Fruit fly (Drosophila melanogaster) whole organism, prepupa: ENCODE measurements around the gene MFS10.

Experiments used
- Blimp-1 ChIP-seq: fragments of 200-800 bp; sonication (Bioruptor generic); optimal IDR thresholded peaks from 3 replicates; lab custom pipeline; 2017; ENCODE audit warnings: missing biosample characterization, missing genetic modification characterization, mild to moderate bottlenecking, moderate library complexity, missing genetic modification reagents
- CG10669 ChIP-seq: fragments of 200-800 bp; sonication (Bioruptor generic); optimal IDR thresholded peaks from 3 replicates; lab custom pipeline; 2018; ENCODE audit warnings: missing biosample characterization, mild to moderate bottlenecking, missing genetic modification characterization, moderate library complexity
- CG11294 ChIP-seq: fragments of 200-800 bp; sonication (Bioruptor generic); IDR thresholded peaks from 2 replicates; pipeline ENCODE4 v1.3.6; 2022; ENCODE audit warnings: missing biosample characterization, missing genetic modification characterization
- CG11762 ChIP-seq: fragments of 200-800 bp; sonication (Bioruptor generic); optimal IDR thresholded peaks from 3 replicates; lab custom pipeline; 2016; ENCODE audit warnings: missing biosample characterization, missing genetic modification characterization; ENCODE audit not compliant: insufficient read depth
- CG11902 ChIP-seq: fragments of 200-800 bp; sonication (Bioruptor generic); optimal IDR thresholded peaks from 3 replicates; lab custom pipeline; 2016; ENCODE audit warnings: missing biosample characterization, missing genetic modification characterization
- CG15336 ChIP-seq: fragments of 200-800 bp; sonication (Bioruptor generic); IDR thresholded peaks from 2 replicates; pipeline ENCODE4 v1.3.6; 2022; ENCODE audit warnings: missing biosample characterization, missing genetic modification characterization
- CG1621 ChIP-seq: fragments of 200-800 bp; sonication (Bioruptor generic); optimal IDR thresholded peaks from 3 replicates; lab custom pipeline; 2018; ENCODE audit warnings: missing biosample characterization, mild to moderate bottlenecking, missing genetic modification characterization
- CG16779 ChIP-seq: fragments of 200-800 bp; sonication (Bioruptor generic); optimal IDR thresholded peaks from 3 replicates; lab custom pipeline; 2017; ENCODE audit warnings: missing biosample characterization, mild to moderate bottlenecking, missing genetic modification characterization
- CG3032 ChIP-seq: fragments of 200-800 bp; optimal IDR thresholded peaks from 2 replicates; lab custom pipeline; 2019; ENCODE audit warnings: missing biosample characterization, mild to moderate bottlenecking, missing genetic modification characterization, moderate library complexity
- CG31627 ChIP-seq: fragments of 200-800 bp; sonication (Bioruptor generic); optimal IDR thresholded peaks from 3 replicates; lab custom pipeline; 2016; ENCODE audit warnings: missing biosample characterization, missing genetic modification characterization
- CG34406 ChIP-seq: fragments of 200-800 bp; sonication (Bioruptor generic); optimal IDR thresholded peaks from 3 replicates; lab custom pipeline; 2016; ENCODE audit warnings: missing biosample characterization, missing genetic modification characterization
- CG3919 ChIP-seq: fragments of 200-800 bp; sonication (Bioruptor generic); optimal IDR thresholded peaks from 3 replicates; lab custom pipeline; 2016; ENCODE audit warnings: missing biosample characterization, missing genetic modification characterization
- CG4318 ChIP-seq: fragments of 200-800 bp; sonication (Bioruptor generic); optimal IDR thresholded peaks from 3 replicates; lab custom pipeline; 2017; ENCODE audit warnings: missing biosample characterization, mild to moderate bottlenecking, missing genetic modification characterization
- CG6163 ChIP-seq: fragments of 200-800 bp; sonication (Bioruptor generic); IDR thresholded peaks from 3 replicates; pipeline ENCODE4 v1.3.6; 2022; ENCODE audit warnings: missing biosample characterization, missing genetic modification characterization
- CG6792 ChIP-seq: fragments of 200-800 bp; sonication (Bioruptor generic); optimal IDR thresholded peaks from 3 replicates; lab custom pipeline; 2016; ENCODE audit warnings: missing biosample characterization, missing genetic modification characterization
- CG7368 ChIP-seq: fragments of 200-800 bp; sonication (Bioruptor generic); optimal IDR thresholded peaks from 3 replicates; lab custom pipeline; 2016; ENCODE audit warnings: missing biosample characterization, missing genetic modification characterization
- CG8119 ChIP-seq: fragments of 200-800 bp; sonication (Bioruptor generic); IDR thresholded peaks from 3 replicates; pipeline ENCODE4 v1.3.6; 2022; ENCODE audit warnings: missing biosample characterization, missing genetic modification characterization
- CG8319 ChIP-seq: fragments of 200-800 bp; sonication (Bioruptor generic); optimal IDR thresholded peaks from 3 replicates; lab custom pipeline; 2016; ENCODE audit warnings: missing biosample characterization, missing genetic modification characterization
- CG9139 ChIP-seq: fragments of 200-800 bp; sonication (Bioruptor generic); optimal IDR thresholded peaks from 3 replicates; lab custom pipeline; 2017; ENCODE audit warnings: missing biosample characterization, mild to moderate bottlenecking, missing genetic modification characterization
- Eip75B ChIP-seq: fragments of 200-800 bp; sonication (Bioruptor generic); optimal IDR thresholded peaks from 3 replicates; lab custom pipeline; 2016; ENCODE audit warnings: missing biosample characterization, missing genetic modification characterization
- Eip93F ChIP-seq: fragments of 200-800 bp; sonication (Bioruptor generic); optimal IDR thresholded peaks from 2 replicates; lab custom pipeline; 2016; ENCODE audit warnings: missing biosample characterization, mild to moderate bottlenecking, missing genetic modification characterization
- Ets21C ChIP-seq: fragments of 200-800 bp; sonication (Bioruptor generic); optimal IDR thresholded peaks from 3 replicates; lab custom pipeline; 2016; ENCODE audit warnings: missing biosample characterization, missing genetic modification characterization
- Ets96B ChIP-seq: fragments of 200-800 bp; optimal IDR thresholded peaks from 2 replicates; lab custom pipeline; 2019; ENCODE audit warnings: missing biosample characterization, mild to moderate bottlenecking, missing genetic modification characterization, moderate library complexity
- Gug ChIP-seq: fragments of 200-800 bp; sonication (Bioruptor generic); IDR thresholded peaks from 2 replicates; pipeline ENCODE4 v1.3.6; 2022; ENCODE audit warnings: missing biosample characterization, missing genetic modification characterization
- Hr38 ChIP-seq: sonication (Bioruptor generic); optimal IDR thresholded peaks from 2 replicates; lab custom pipeline; 2016; ENCODE audit warnings: missing biosample characterization, missing genetic modification characterization
- Hr39 ChIP-seq: fragments of 200-800 bp; sonication (Bioruptor generic); optimal IDR thresholded peaks from 2 replicates; lab custom pipeline; 2016; ENCODE audit warnings: missing biosample characterization, missing genetic modification characterization
- Lpt ChIP-seq: fragments of 200-800 bp; sonication (Bioruptor generic); optimal IDR thresholded peaks from 3 replicates; lab custom pipeline; 2016; ENCODE audit warnings: missing biosample characterization, missing genetic modification characterization
- Met ChIP-seq: fragments of 200-800 bp; sonication (Bioruptor generic); optimal IDR thresholded peaks from 3 replicates; lab custom pipeline; 2016; ENCODE audit warnings: missing biosample characterization, missing genetic modification characterization
- OdsH ChIP-seq: fragments of 200-800 bp; sonication (Bioruptor generic); optimal IDR thresholded peaks from 3 replicates; lab custom pipeline; 2016; ENCODE audit warnings: missing biosample characterization, missing genetic modification characterization
- Smox ChIP-seq: fragments of 200-800 bp; sonication (Bioruptor generic); optimal IDR thresholded peaks from 3 replicates; lab custom pipeline; 2016; ENCODE audit warnings: missing biosample characterization, missing genetic modification characterization
- Sox14 ChIP-seq: fragments of 200-800 bp; sonication (Bioruptor generic); optimal IDR thresholded peaks from 3 replicates; lab custom pipeline; 2016; ENCODE audit warnings: missing biosample characterization, missing genetic modification characterization
- Sox15 ChIP-seq: fragments of 200-800 bp; sonication (Bioruptor generic); optimal IDR thresholded peaks from 3 replicates; lab custom pipeline; 2016; ENCODE audit warnings: missing biosample characterization, missing genetic modification characterization
- acj6 ChIP-seq: fragments of 200-800 bp; sonication (Bioruptor generic); optimal IDR thresholded peaks from 3 replicates; lab custom pipeline; 2016; ENCODE audit warnings: missing biosample characterization, missing genetic modification characterization
- cyc ChIP-seq: fragments of 200-800 bp; sonication (Bioruptor generic); optimal IDR thresholded peaks from 3 replicates; lab custom pipeline; 2016; ENCODE audit warnings: missing biosample characterization, missing genetic modification characterization
- dac ChIP-seq: fragments of 200-800 bp; sonication (Bioruptor generic); optimal IDR thresholded peaks from 2 replicates; lab custom pipeline; 2017; ENCODE audit warnings: missing biosample characterization, mild to moderate bottlenecking, missing genetic modification characterization
- dsx ChIP-seq: fragments of 200-800 bp; optimal IDR thresholded peaks from 3 replicates; lab custom pipeline; 2019; ENCODE audit warnings: missing biosample characterization, mild to moderate bottlenecking, missing genetic modification characterization, moderate library complexity; ENCODE audit not compliant: poor library complexity, severe bottlenecking
- eg ChIP-seq: fragments of 200-800 bp; sonication (Bioruptor generic); IDR thresholded peaks from 3 replicates; pipeline ENCODE4 v1.3.6; 2022; ENCODE audit warnings: missing biosample characterization, missing genetic modification characterization
- esn ChIP-seq: fragments of 200-800 bp; sonication (Bioruptor generic); optimal IDR thresholded peaks from 2 replicates; lab custom pipeline; 2016; ENCODE audit warnings: missing biosample characterization, mild to moderate bottlenecking, missing genetic modification characterization, moderate library complexity
- fd59A ChIP-seq: fragments of 200-800 bp; sonication (Bioruptor generic); optimal IDR thresholded peaks from 2 replicates; lab custom pipeline; 2017; ENCODE audit warnings: missing biosample characterization, mild to moderate bottlenecking, missing genetic modification characterization, missing genetic modification reagents
- fd85E ChIP-seq: fragments of 200-800 bp; sonication (Bioruptor generic); optimal IDR thresholded peaks from 3 replicates; lab custom pipeline; 2016; ENCODE audit warnings: missing biosample characterization, missing genetic modification characterization
- fkh ChIP-seq: fragments of 200-800 bp; sonication (Bioruptor generic); optimal IDR thresholded peaks from 3 replicates; lab custom pipeline; 2017; ENCODE audit warnings: missing biosample characterization, mild to moderate bottlenecking, missing genetic modification characterization, moderate library complexity
- lz ChIP-seq: fragments of 200-800 bp; sonication (Bioruptor generic); optimal IDR thresholded peaks from 3 replicates; lab custom pipeline; 2016; ENCODE audit warnings: missing biosample characterization, missing genetic modification characterization
- net ChIP-seq: fragments of 200-800 bp; sonication (Bioruptor generic); optimal IDR thresholded peaks from 3 replicates; lab custom pipeline; 2016; ENCODE audit warnings: missing biosample characterization, missing genetic modification characterization
- pdm3 ChIP-seq: fragments of 200-800 bp; sonication (Bioruptor generic); optimal IDR thresholded peaks from 3 replicates; lab custom pipeline; 2016; ENCODE audit warnings: missing biosample characterization, missing genetic modification characterization
- salr ChIP-seq, 2 experiments: fragments of 200-800 bp; sonication (Bioruptor generic); optimal IDR thresholded peaks; 3 replicates each; lab custom pipeline; 2016 to 2018; ENCODE audit warnings: missing biosample characterization in 2 of 2, missing genetic modification characterization in 2 of 2, mild to moderate bottlenecking in 1 of 2
- spab ChIP-seq: fragments of 200-800 bp; sonication (Bioruptor generic); optimal IDR thresholded peaks from 2 replicates; lab custom pipeline; 2017; ENCODE audit warnings: missing biosample characterization, mild to moderate bottlenecking, missing genetic modification characterization, missing genetic modification reagents
- ss ChIP-seq, 2 experiments: fragments of 200-800 bp; sonication (Bioruptor generic); optimal IDR thresholded peaks; 2 replicates in 1 of 2; 3 replicates in 1 of 2; lab custom pipeline; 2017 to 2018; ENCODE audit warnings: mild to moderate bottlenecking in 2 of 2, missing biosample characterization in 2 of 2, missing genetic modification characterization in 2 of 2, moderate library complexity in 1 of 2
- svp ChIP-seq: fragments of 200-800 bp; sonication (Bioruptor generic); peaks from one replicate; lab custom pipeline; 2016; ENCODE audit warnings: missing biosample characterization, missing genetic modification characterization
- topi ChIP-seq: fragments of 200-800 bp; sonication (Bioruptor generic); optimal IDR thresholded peaks from 3 replicates; lab custom pipeline; 2016; ENCODE audit warnings: missing biosample characterization, missing genetic modification characterization

Gene MFS10

DNA sequence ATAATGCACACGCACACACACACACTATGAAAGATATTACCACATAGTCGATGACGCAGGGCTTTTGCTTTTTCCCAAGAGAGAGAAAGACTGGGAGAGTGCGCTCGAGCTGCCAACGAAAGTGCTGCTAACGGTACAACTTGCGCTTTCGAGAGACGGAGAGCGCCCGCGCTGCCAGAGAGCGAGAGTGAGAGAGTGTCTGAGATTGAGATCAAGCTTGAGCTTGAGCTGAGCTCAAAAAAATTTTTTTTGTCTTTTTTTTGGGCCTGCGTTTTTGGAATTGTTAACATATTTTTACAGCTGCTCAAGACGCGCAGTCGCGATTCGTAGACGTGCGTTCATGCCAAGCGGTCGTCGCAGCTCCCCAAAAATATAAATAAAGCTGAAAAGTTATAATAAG is 10.1 kb downstream of the MFS10 start, which contains the start of gene CG32645 (continued):
- TF ChIP-seq net (GFP tag; lab: Kevin White, UChicago), result no peak
- no peak for TF ChIP-seq fd59A (GFP tag; lab: Kevin White, UChicago)
- TF ChIP-seq Sox14 (GFP tag; lab: Kevin White, UChicago), result no peak
- TF ChIP-seq Smox (GFP tag; lab: Kevin White, UChicago), result no peak
- TF ChIP-seq CG34406, result no peak
- TF ChIP-seq pdm3 (GFP tag; lab: Kevin White, UChicago), result no peak
- TF ChIP-seq esn, result no peak

DNA sequence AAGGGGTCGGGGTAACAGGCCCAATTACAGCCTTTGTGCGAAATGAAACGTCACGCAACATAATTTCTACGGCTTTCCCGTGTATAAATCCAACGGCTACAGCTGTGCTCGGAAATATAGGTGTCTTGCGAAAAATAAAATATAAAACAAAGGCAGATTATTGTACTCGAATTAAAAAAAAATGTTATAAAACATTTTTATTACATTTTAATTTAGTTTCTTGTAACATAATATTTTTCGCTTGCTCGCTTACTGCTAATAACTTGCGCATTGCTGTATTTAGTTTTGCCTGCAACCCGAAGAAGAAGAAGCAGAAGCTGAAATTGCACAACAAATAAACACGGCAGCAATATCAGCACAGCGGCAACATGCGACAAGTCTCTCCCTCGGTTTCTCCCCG is 14.3 kb downstream of the MFS10 start:
- TF ChIP-seq Ets21C (no peak), CG11294 (GFP tag; lab: Robert Waterston, UW) (peak; percentile 49; the same call in 1 of the 2 replicates), eg (GFP tag; lab: Robert Waterston, UW) (peak; percentile 91), CG11902 (GFP tag; lab: Kevin White, UChicago) (peak; percentile 26), CG15336 (GFP tag; lab: Robert Waterston, UW) (peak; percentile 92), lz (peak; percentile 55), cyc (GFP tag; lab: Kevin White, UChicago) (peak; percentile 37), Gug (peak; percentile 76), Eip93F (GFP tag; lab: Kevin White, UChicago) (no peak), acj6 (GFP tag; lab: Kevin White, UChicago) (peak; percentile 76), Smox (GFP tag; lab: Kevin White, UChicago) (peak; percentile 64), Blimp-1 (GFP tag; lab: Kevin White, UChicago) (peak; percentile 16), ss (GFP tag; optimal IDR thresholded peaks at IDR 0.05; lab: Kevin White, UChicago) (peak; percentile 81 to 89), fd85E (GFP tag; lab: Kevin White, UChicago) (no peak), CG8319 (GFP tag; lab: Kevin White, UChicago) (peak; percentile 34), CG34406 (peak; percentile 73), Eip75B (GFP tag; lab: Kevin White, UChicago) (peak; percentile 71), CG16779 (tag; lab: Kevin White, UChicago) (peak; percentile 60), CG6163 (GFP tag; lab: Robert Waterston, UW) (peak; percentile 91), Lpt (peak; percentile 78), Hr39 (GFP tag; lab: Kevin White, UChicago) (peak; percentile 46), CG1621 (tag; lab: Kevin White, UChicago) (peak; percentile 61), CG11762 (GFP tag; lab: Kevin White, UChicago) (peak; percentile 73), fd59A (GFP tag; lab: Kevin White, UChicago) (peak; percentile 61), topi (GFP tag; lab: Kevin White, UChicago) (peak; percentile 57), CG8119 (GFP tag; lab: Robert Waterston, UW) (peak; percentile 91), Sox15 (GFP tag; lab: Kevin White, UChicago) (peak; percentile 30), svp (GFP tag; lab: Kevin White, UChicago) (peak; percentile 81), fkh (GFP tag; lab: Kevin White, UChicago) (no peak), CG10669 (GFP tag; lab: Kevin White, UChicago) (peak; percentile 72), dsx (GFP tag; lab: Kevin White, UChicago) (peak; percentile 76), CG3032 (peak; percentile 75), CG31627 (GFP tag; lab: Kevin White, UChicago) (peak; percentile 49), dac (GFP tag; lab: Kevin White, UChicago) (peak; percentile 64), esn (peak; percentile 71), OdsH (GFP tag; lab: Kevin White, UChicago) (peak; percentile 82), net (GFP tag; lab: Kevin White, UChicago) (peak; percentile 77), CG4318 (GFP tag; lab: Kevin White, UChicago) (peak; percentile 91), Sox14 (GFP tag; lab: Kevin White, UChicago) (peak; percentile 45), CG3919 (GFP tag; lab: Kevin White, UChicago) (peak; percentile 82), CG7368 (peak; percentile 73), Ets96B (tag; lab: Kevin White, UChicago) (peak; percentile 46), CG6792 (peak; percentile 63), salr (GFP tag; optimal IDR thresholded peaks at IDR 0.05; lab: Kevin White, UChicago) (peak; percentile 37 to 61), Hr38 (GFP tag; lab: Kevin White, UChicago) (no peak), spab (peak; percentile 59), CG9139 (GFP tag; lab: Kevin White, UChicago) (peak; percentile 58), Met (GFP tag; lab: Kevin White, UChicago) (peak; percentile 53)
